Worm (Caenorhabditis elegans): Measurements from ENCODE around the gene C03E10.1.

C03E10.1 gene

ce11 chrV:11314025-11314880 is 23.3 kb downstream of the C03E10.1 start:
- no peak for TF ChIP-seq unc-62 (GFP tag; optimal IDR thresholded peaks at IDR 0.05)

- TF ChIP-seq unc-62 (GFP tag; optimal IDR thresholded peaks at IDR 0.05): no peak
Measured at ce11 chrV:11316801-11317200, 25.8 kb downstream of the C03E10.1 start, which contains the start of gene cutl-18. cutl-18 (minus strand) TSS chrV:11316901.

DNA sequence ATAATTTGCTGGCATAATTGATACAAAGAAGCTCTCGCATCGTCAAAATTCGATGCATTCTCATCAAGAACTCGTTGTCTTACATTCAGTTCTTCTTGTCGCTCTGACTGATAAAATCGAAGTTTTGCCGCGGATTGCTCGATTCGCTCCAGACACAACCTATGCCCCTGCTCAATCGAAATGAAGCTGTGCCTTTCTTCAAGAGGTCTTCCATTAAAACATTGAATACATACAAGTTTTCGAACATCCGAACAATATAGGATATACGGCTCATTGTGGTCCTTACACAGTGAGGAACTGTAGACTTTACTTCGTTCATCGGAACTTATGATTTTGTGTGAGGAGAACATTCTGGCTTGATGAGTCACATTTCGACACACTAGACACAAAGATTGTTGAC is 29.9 kb downstream of the C03E10.1 start:
- TF ChIP-seq unc-62 (GFP tag; optimal IDR thresholded peaks at IDR 0.05): no peak

- no peak for TF ChIP-seq unc-62 (GFP tag; optimal IDR thresholded peaks at IDR 0.05)
Measured at ce11 chrV:11321719-11322118, 30.7 kb downstream of the C03E10.1 start, which contains the start of gene F47G9.4. F47G9.4 (minus strand) TSS chrV:11321816.

- no peak for TF ChIP-seq unc-62 (GFP tag; optimal IDR thresholded peaks at IDR 0.05)
Measured at ce11 chrV:11323720-11324119, 32.7 kb downstream of the C03E10.1 start, which contains the start of gene str-141. str-141 (minus strand) TSS chrV:11323820.

- TF ChIP-seq unc-62 (GFP tag; optimal IDR thresholded peaks at IDR 0.05): no peak
Measured at ce11 chrV:11326914-11327367, 36.0 kb downstream of the C03E10.1 start, which contains the start of gene tmed-10. tmed-10 (minus strand) TSS chrV:11326964.

DNA sequence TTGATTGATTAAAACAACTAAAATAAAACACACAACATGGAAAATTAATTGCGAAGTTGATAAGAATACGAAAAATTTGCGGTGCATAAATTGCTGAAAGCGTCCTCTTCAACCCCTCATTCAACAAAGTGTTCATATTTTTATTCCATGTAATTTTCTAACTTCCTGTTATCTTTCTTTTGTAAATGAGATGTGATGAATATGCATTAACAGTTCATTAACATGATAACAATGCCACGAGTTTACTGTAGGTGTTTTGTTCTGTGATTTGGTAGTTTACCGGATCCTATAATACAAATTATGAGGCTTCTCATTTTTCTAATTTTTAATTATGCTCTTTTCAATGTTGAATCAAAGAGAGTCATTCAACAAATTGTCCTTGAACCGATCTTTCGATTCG is 38.1 kb downstream of the C03E10.1 start, which contains the start of gene F47G9.6:
Gene F47G9.6 (plus strand): TSS at position 301 of the 400 bp plus-strand sequence.
- TF ChIP-seq unc-62 (GFP tag; optimal IDR thresholded peaks at IDR 0.05): no peak

ce11 chrV:11334193-11334592 is 43.2 kb downstream of the C03E10.1 start, which contains the start of gene T02E9.6:
T02E9.6 (minus strand) TSS chrV:11334293.
- TF ChIP-seq unc-62 (GFP tag; optimal IDR thresholded peaks at IDR 0.05): no peak

- no peak for TF ChIP-seq unc-62 (GFP tag; optimal IDR thresholded peaks at IDR 0.05)
Measured at ce11 chrV:11335757-11336418, 44.9 kb downstream of the C03E10.1 start.

ce11 chrV:11336877-11337276 is 45.9 kb downstream of the C03E10.1 start:
- no peak for TF ChIP-seq unc-62 (GFP tag; optimal IDR thresholded peaks at IDR 0.05)

DNA sequence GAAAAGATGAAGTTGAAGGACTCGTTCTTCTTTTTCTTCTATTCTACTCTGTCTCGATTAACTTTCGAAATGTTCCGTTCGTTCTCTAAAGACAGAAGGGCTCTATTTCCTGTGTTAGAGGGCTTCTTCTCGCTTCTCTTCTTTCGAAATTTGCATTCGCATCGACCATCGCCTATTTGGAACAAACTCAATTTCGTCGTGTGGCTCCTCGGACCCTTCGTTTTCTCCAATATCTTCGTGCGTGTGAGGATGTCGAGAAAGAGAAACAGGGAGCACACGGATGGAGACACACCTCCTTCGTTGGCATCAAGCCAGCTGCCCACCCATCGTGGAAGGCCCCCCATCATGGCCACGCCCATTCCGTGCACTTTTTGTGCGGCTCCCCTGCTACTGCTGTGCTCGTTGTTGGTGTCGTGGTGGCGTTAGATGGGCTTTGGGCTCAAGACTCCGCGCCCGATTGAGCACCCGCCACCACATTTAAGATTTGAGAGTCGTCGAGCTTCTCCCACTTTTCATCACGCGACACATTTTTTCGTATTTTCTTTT is 50.2 kb downstream of the C03E10.1 start:
- no peak for TF ChIP-seq unc-62 (GFP tag; optimal IDR thresholded peaks at IDR 0.05)

DNA sequence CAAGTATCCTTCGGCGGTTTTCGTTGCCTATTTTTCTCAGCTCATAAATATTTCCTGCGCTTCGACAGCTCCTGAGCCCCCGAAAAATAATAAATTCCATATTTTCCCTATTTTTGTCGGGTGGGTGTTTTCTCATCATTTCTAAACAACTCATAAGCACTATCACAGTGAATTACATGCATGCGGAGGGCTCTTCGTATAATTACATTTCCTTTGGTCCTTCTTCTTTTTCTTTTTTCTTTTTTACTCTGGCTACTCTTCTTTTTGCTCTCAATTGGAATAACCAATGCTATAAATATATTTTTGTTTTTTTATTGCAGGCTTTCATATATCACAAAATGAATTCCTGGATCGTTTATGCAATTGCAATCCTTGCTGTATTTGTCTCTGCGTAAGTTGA is 50.9 kb downstream of the C03E10.1 start, which contains the start of gene T02E9.5:
Gene T02E9.5 (plus strand): TSS at position 321 of the 400 bp plus-strand sequence.
- TF ChIP-seq unc-62 (GFP tag; optimal IDR thresholded peaks at IDR 0.05): no peak
